Fruit fly (Drosophila melanogaster): Measurements from ENCODE around the gene CG2938.

The CG2938 gene

DNA sequence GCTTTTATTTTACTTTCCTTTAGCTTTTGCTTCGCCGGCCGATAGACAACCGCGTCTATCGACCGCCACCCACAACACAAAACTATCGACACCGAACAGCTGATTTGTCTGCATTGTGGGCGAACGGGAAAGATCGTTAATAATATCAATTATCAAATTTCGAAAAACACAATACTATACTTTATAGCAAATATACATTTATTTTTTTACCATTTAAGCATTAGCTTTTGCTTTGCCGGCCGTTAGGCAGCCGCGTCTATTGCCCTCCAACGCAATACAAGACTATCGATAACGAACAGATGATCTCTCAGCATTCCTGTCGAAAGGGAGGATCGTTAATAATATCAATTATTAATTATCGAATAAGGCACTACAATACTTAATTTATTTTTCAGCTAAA is at the start of gene CG2938, which contains the start of gene Glos (continued):
- TF ChIP-seq Hr51 (GFP tag; optimal IDR thresholded peaks at IDR 0.05) (no peak), croc (GFP tag; conservative IDR thresholded peaks at IDR 0.05) (no peak), Lim3 (GFP tag; IDR thresholded peaks at IDR 0.05) (no peak), CG12236 (GFP tag; optimal IDR thresholded peaks at IDR 0.05) (no peak), Gug (GFP tag; IDR thresholded peaks at IDR 0.05) (no peak), bsh (GFP tag; optimal IDR thresholded peaks at IDR 0.05) (no peak), chinmo (GFP tag; IDR thresholded peaks at IDR 0.05; ENCODE audit: partially characterized antibody) (0 out of 4 replicates have a peak, but pooled peaks have one; percentile 61), stwl (tag; optimal IDR thresholded peaks at IDR 0.05) (peak; percentile 28), Trl (optimal IDR thresholded peaks at IDR 0.05) (no peak), Trl (GFP tag; optimal IDR thresholded peaks at IDR 0.05) (no peak), CG14860 (GFP tag; IDR thresholded peaks at IDR 0.05; ENCODE audit: partially characterized antibody) (peak; percentile 68; the same call in 2 of the 3 replicates), CG14710 (tag; optimal IDR thresholded peaks at IDR 0.05) (peak; percentile 36), CG1603 (tag; optimal IDR thresholded peaks at IDR 0.05) (peak; percentile 13), CG18764 (GFP tag; optimal IDR thresholded peaks at IDR 0.05) (no peak), pzg (GFP tag; optimal IDR thresholded peaks at IDR 0.05) (peak; percentile 33), cato (GFP tag; optimal IDR thresholded peaks at IDR 0.05; ENCODE audit: borderline replicate concordance) (no peak), phol (tag; optimal IDR thresholded peaks at IDR 0.05) (no peak), CG10366 (GFP tag; IDR thresholded peaks at IDR 0.05) (no peak), sob (GFP tag; IDR thresholded peaks at IDR 0.05) (no peak), CG15514 (GFP tag; optimal IDR thresholded peaks at IDR 0.05) (peak; percentile 4), CG12744 (GFP tag; optimal IDR thresholded peaks at IDR 0.05) (no peak), CG6854 (GFP tag; optimal IDR thresholded peaks at IDR 0.05) (no peak), CoRest (tag; optimal IDR thresholded peaks at IDR 0.05) (peak; percentile 9), maf-S (GFP tag; optimal IDR thresholded peaks at IDR 0.05) (no peak), Scr (GFP tag; IDR thresholded peaks at IDR 0.05; ENCODE audit: partially characterized antibody) (peak; percentile 80), CTCF (GFP tag; optimal IDR thresholded peaks at IDR 0.05) (no peak), CG6791 (GFP tag; IDR thresholded peaks at IDR 0.05; ENCODE audit: partially characterized antibody) (peak; percentile 68; the same call in 2 of the 3 replicates), en (GFP tag; optimal IDR thresholded peaks at IDR 0.05) (no peak), gsb (GFP tag; IDR thresholded peaks at IDR 0.05) (no peak), dpn (GFP tag; optimal IDR thresholded peaks at IDR 0.05) (no peak), Rfx (GFP tag; IDR thresholded peaks at IDR 0.05) (no peak), run (tag; optimal IDR thresholded peaks at IDR 0.05) (no peak), CG12219 (GFP tag; optimal IDR thresholded peaks at IDR 0.05) (no peak), Sin3A (optimal IDR thresholded peaks at IDR 0.05) (peak; percentile 57), CG13775 (GFP tag; optimal IDR thresholded peaks at IDR 0.05) (no peak)

DNA sequence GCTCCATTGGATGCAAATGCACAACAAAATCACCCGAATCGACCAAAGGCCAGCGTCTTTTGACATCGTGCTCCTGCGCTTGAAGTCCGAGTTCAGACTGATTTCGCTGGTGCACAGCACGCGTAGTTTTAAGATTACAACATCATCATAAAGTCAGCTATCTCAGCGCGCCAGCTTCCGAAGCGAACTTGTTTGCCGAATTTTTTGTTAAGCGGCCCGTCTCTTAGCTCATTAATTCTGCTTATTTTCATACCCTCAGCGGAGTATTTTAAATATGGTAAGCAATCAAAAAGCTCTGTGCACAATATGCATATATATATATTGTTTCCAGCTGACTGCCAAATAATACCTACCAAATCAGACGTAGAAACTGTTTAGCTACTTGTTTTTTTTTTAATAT is 35.0 kb upstream of the CG2938 start, which contains the start of gene CG6414:
TSS of gene CG6414 (minus strand) at position 101 of the 400 bp plus-strand sequence.
- no peak for TF ChIP-seq seq (GFP tag; IDR thresholded peaks at IDR 0.05)
- 0 out of 2 replicates have a peak, but pooled peaks have one; percentile 15 for TF ChIP-seq vvl (GFP tag; IDR thresholded peaks at IDR 0.05)
- TF ChIP-seq CG4282 (GFP tag; optimal IDR thresholded peaks at IDR 0.05), result no peak
- TF ChIP-seq sens (GFP tag), result peak; percentile 34
- peak; percentile 7 for TF ChIP-seq gem (tag; optimal IDR thresholded peaks at IDR 0.05)
- no peak for TF ChIP-seq Mad (GFP tag; optimal IDR thresholded peaks at IDR 0.05)
- no peak for TF ChIP-seq CG33213 (GFP tag; optimal IDR thresholded peaks at IDR 0.05)
- TF ChIP-seq ash1 (GFP tag; optimal IDR thresholded peaks at IDR 0.05), result no peak
- TF ChIP-seq row (GFP tag; IDR thresholded peaks at IDR 0.05), result 0 out of 3 replicates have a peak, but pooled peaks have one; percentile 26
- peak; percentile 22; the same call in 1 of the 4 replicates for TF ChIP-seq chinmo (GFP tag; IDR thresholded peaks at IDR 0.05; ENCODE audit: partially characterized antibody)

All from whole organism, embryonic.